Fruit fly (Drosophila melanogaster) whole organism, prepupa: ENCODE data around the gene ctp.

ENCODE experiments used
- Blimp-1 ChIP-seq: fragments of 200-800 bp; sonication (Bioruptor generic); optimal IDR thresholded peaks from 3 replicates; lab custom pipeline; 2017; ENCODE audit warnings: missing biosample characterization, missing genetic modification characterization, mild to moderate bottlenecking, moderate library complexity, missing genetic modification reagents
- CG11762 ChIP-seq: fragments of 200-800 bp; sonication (Bioruptor generic); optimal IDR thresholded peaks from 3 replicates; lab custom pipeline; 2016; ENCODE audit warnings: missing biosample characterization, missing genetic modification characterization; ENCODE audit not compliant: insufficient read depth
- CG11902 ChIP-seq: fragments of 200-800 bp; sonication (Bioruptor generic); optimal IDR thresholded peaks from 3 replicates; lab custom pipeline; 2016; ENCODE audit warnings: missing biosample characterization, missing genetic modification characterization
- CG15336 ChIP-seq: fragments of 200-800 bp; sonication (Bioruptor generic); IDR thresholded peaks from 2 replicates; pipeline ENCODE4 v1.3.6; 2022; ENCODE audit warnings: missing biosample characterization, missing genetic modification characterization
- CG1621 ChIP-seq: fragments of 200-800 bp; sonication (Bioruptor generic); optimal IDR thresholded peaks from 3 replicates; lab custom pipeline; 2018; ENCODE audit warnings: missing biosample characterization, mild to moderate bottlenecking, missing genetic modification characterization
- CG3032 ChIP-seq: fragments of 200-800 bp; optimal IDR thresholded peaks from 2 replicates; lab custom pipeline; 2019; ENCODE audit warnings: missing biosample characterization, mild to moderate bottlenecking, missing genetic modification characterization, moderate library complexity
- CG31627 ChIP-seq: fragments of 200-800 bp; sonication (Bioruptor generic); optimal IDR thresholded peaks from 3 replicates; lab custom pipeline; 2016; ENCODE audit warnings: missing biosample characterization, missing genetic modification characterization
- CG32006 ChIP-seq: fragments of 200-800 bp; sonication (Bioruptor generic); optimal IDR thresholded peaks from 3 replicates; lab custom pipeline; 2017; ENCODE audit warnings: missing biosample characterization, mild to moderate bottlenecking, missing genetic modification characterization
- CG34406 ChIP-seq: fragments of 200-800 bp; sonication (Bioruptor generic); optimal IDR thresholded peaks from 3 replicates; lab custom pipeline; 2016; ENCODE audit warnings: missing biosample characterization, missing genetic modification characterization
- CG3919 ChIP-seq: fragments of 200-800 bp; sonication (Bioruptor generic); optimal IDR thresholded peaks from 3 replicates; lab custom pipeline; 2016; ENCODE audit warnings: missing biosample characterization, missing genetic modification characterization
- CG6276 ChIP-seq: fragments of 200-800 bp; sonication (Bioruptor generic); optimal IDR thresholded peaks from 2 replicates; lab custom pipeline; 2017; ENCODE audit warnings: missing biosample characterization, mild to moderate bottlenecking, missing genetic modification characterization
- CG6792 ChIP-seq: fragments of 200-800 bp; sonication (Bioruptor generic); optimal IDR thresholded peaks from 3 replicates; lab custom pipeline; 2016; ENCODE audit warnings: missing biosample characterization, missing genetic modification characterization
- CG6808 ChIP-seq: fragments of 200-800 bp; sonication (Bioruptor generic); optimal IDR thresholded peaks from 3 replicates; lab custom pipeline; 2017; ENCODE audit warnings: missing biosample characterization, missing genetic modification characterization, mild to moderate bottlenecking, moderate library complexity, missing genetic modification reagents
- CG6854 ChIP-seq: fragments of 200-800 bp; sonication (Bioruptor generic); optimal IDR thresholded peaks from 2 replicates; lab custom pipeline; 2017; ENCODE audit warnings: missing biosample characterization, mild to moderate bottlenecking, missing genetic modification characterization
- CG7368 ChIP-seq: fragments of 200-800 bp; sonication (Bioruptor generic); optimal IDR thresholded peaks from 3 replicates; lab custom pipeline; 2016; ENCODE audit warnings: missing biosample characterization, missing genetic modification characterization
- CG8119 ChIP-seq: fragments of 200-800 bp; sonication (Bioruptor generic); IDR thresholded peaks from 3 replicates; pipeline ENCODE4 v1.3.6; 2022; ENCODE audit warnings: missing biosample characterization, missing genetic modification characterization
- CG8319 ChIP-seq: fragments of 200-800 bp; sonication (Bioruptor generic); optimal IDR thresholded peaks from 3 replicates; lab custom pipeline; 2016; ENCODE audit warnings: missing biosample characterization, missing genetic modification characterization
- CG9139 ChIP-seq: fragments of 200-800 bp; sonication (Bioruptor generic); optimal IDR thresholded peaks from 3 replicates; lab custom pipeline; 2017; ENCODE audit warnings: missing biosample characterization, mild to moderate bottlenecking, missing genetic modification characterization
- Eip78C ChIP-seq: fragments of 200-800 bp; sonication (Bioruptor generic); peaks from one replicate; lab custom pipeline; 2016; ENCODE audit warnings: missing biosample characterization, missing genetic modification characterization
- Eip93F ChIP-seq: fragments of 200-800 bp; sonication (Bioruptor generic); optimal IDR thresholded peaks from 2 replicates; lab custom pipeline; 2016; ENCODE audit warnings: missing biosample characterization, mild to moderate bottlenecking, missing genetic modification characterization
- Hr38 ChIP-seq: sonication (Bioruptor generic); optimal IDR thresholded peaks from 2 replicates; lab custom pipeline; 2016; ENCODE audit warnings: missing biosample characterization, missing genetic modification characterization
- Lpt ChIP-seq: fragments of 200-800 bp; sonication (Bioruptor generic); optimal IDR thresholded peaks from 3 replicates; lab custom pipeline; 2016; ENCODE audit warnings: missing biosample characterization, missing genetic modification characterization
- Met ChIP-seq: fragments of 200-800 bp; sonication (Bioruptor generic); optimal IDR thresholded peaks from 3 replicates; lab custom pipeline; 2016; ENCODE audit warnings: missing biosample characterization, missing genetic modification characterization
- OdsH ChIP-seq: fragments of 200-800 bp; sonication (Bioruptor generic); optimal IDR thresholded peaks from 3 replicates; lab custom pipeline; 2016; ENCODE audit warnings: missing biosample characterization, missing genetic modification characterization
- Smox ChIP-seq: fragments of 200-800 bp; sonication (Bioruptor generic); optimal IDR thresholded peaks from 3 replicates; lab custom pipeline; 2016; ENCODE audit warnings: missing biosample characterization, missing genetic modification characterization
- Sox102F ChIP-seq: fragments of 200-800 bp; sonication (Bioruptor generic); optimal IDR thresholded peaks from 2 replicates; lab custom pipeline; 2016; ENCODE audit warnings: missing biosample characterization, mild to moderate bottlenecking, missing genetic modification characterization
- Sox15 ChIP-seq: fragments of 200-800 bp; sonication (Bioruptor generic); optimal IDR thresholded peaks from 3 replicates; lab custom pipeline; 2016; ENCODE audit warnings: missing biosample characterization, missing genetic modification characterization
- acj6 ChIP-seq: fragments of 200-800 bp; sonication (Bioruptor generic); optimal IDR thresholded peaks from 3 replicates; lab custom pipeline; 2016; ENCODE audit warnings: missing biosample characterization, missing genetic modification characterization
- cyc ChIP-seq: fragments of 200-800 bp; sonication (Bioruptor generic); optimal IDR thresholded peaks from 3 replicates; lab custom pipeline; 2016; ENCODE audit warnings: missing biosample characterization, missing genetic modification characterization
- dac ChIP-seq: fragments of 200-800 bp; sonication (Bioruptor generic); optimal IDR thresholded peaks from 2 replicates; lab custom pipeline; 2017; ENCODE audit warnings: missing biosample characterization, mild to moderate bottlenecking, missing genetic modification characterization
- eg ChIP-seq: fragments of 200-800 bp; sonication (Bioruptor generic); IDR thresholded peaks from 3 replicates; pipeline ENCODE4 v1.3.6; 2022; ENCODE audit warnings: missing biosample characterization, missing genetic modification characterization
- esn ChIP-seq: fragments of 200-800 bp; sonication (Bioruptor generic); optimal IDR thresholded peaks from 2 replicates; lab custom pipeline; 2016; ENCODE audit warnings: missing biosample characterization, mild to moderate bottlenecking, missing genetic modification characterization, moderate library complexity
- fd85E ChIP-seq: fragments of 200-800 bp; sonication (Bioruptor generic); optimal IDR thresholded peaks from 3 replicates; lab custom pipeline; 2016; ENCODE audit warnings: missing biosample characterization, missing genetic modification characterization
- fkh ChIP-seq: fragments of 200-800 bp; sonication (Bioruptor generic); optimal IDR thresholded peaks from 3 replicates; lab custom pipeline; 2017; ENCODE audit warnings: missing biosample characterization, mild to moderate bottlenecking, missing genetic modification characterization, moderate library complexity
- lz ChIP-seq: fragments of 200-800 bp; sonication (Bioruptor generic); optimal IDR thresholded peaks from 3 replicates; lab custom pipeline; 2016; ENCODE audit warnings: missing biosample characterization, missing genetic modification characterization
- net ChIP-seq: fragments of 200-800 bp; sonication (Bioruptor generic); optimal IDR thresholded peaks from 3 replicates; lab custom pipeline; 2016; ENCODE audit warnings: missing biosample characterization, missing genetic modification characterization
- pdm3 ChIP-seq: fragments of 200-800 bp; sonication (Bioruptor generic); optimal IDR thresholded peaks from 3 replicates; lab custom pipeline; 2016; ENCODE audit warnings: missing biosample characterization, missing genetic modification characterization
- salr ChIP-seq, 2 experiments: fragments of 200-800 bp; sonication (Bioruptor generic); optimal IDR thresholded peaks; 3 replicates each; lab custom pipeline; 2016 to 2018; ENCODE audit warnings: missing biosample characterization in 2 of 2, missing genetic modification characterization in 2 of 2, mild to moderate bottlenecking in 1 of 2
- spab ChIP-seq: fragments of 200-800 bp; sonication (Bioruptor generic); optimal IDR thresholded peaks from 2 replicates; lab custom pipeline; 2017; ENCODE audit warnings: missing biosample characterization, mild to moderate bottlenecking, missing genetic modification characterization, missing genetic modification reagents
- ss ChIP-seq, 2 experiments: fragments of 200-800 bp; sonication (Bioruptor generic); optimal IDR thresholded peaks; 2 replicates in 1 of 2; 3 replicates in 1 of 2; lab custom pipeline; 2017 to 2018; ENCODE audit warnings: mild to moderate bottlenecking in 2 of 2, missing biosample characterization in 2 of 2, missing genetic modification characterization in 2 of 2, moderate library complexity in 1 of 2
- topi ChIP-seq: fragments of 200-800 bp; sonication (Bioruptor generic); optimal IDR thresholded peaks from 3 replicates; lab custom pipeline; 2016; ENCODE audit warnings: missing biosample characterization, missing genetic modification characterization

Gene ctp

dm6 chrX:4686150-4686549 lies 1.4 kb upstream of the ctp start (continued):
- TF ChIP-seq CG3032 (tag; lab: Kevin White, UChicago) (peak; percentile 63), Met (GFP tag; lab: Kevin White, UChicago) (peak; percentile 50), dac (GFP tag; lab: Kevin White, UChicago) (peak; percentile 75), fkh (GFP tag; lab: Kevin White, UChicago) (peak; percentile 62), pdm3 (GFP tag; lab: Kevin White, UChicago) (peak; percentile 60), CG11762 (no peak), CG6276 (GFP tag; lab: Kevin White, UChicago) (peak; percentile 91), topi (GFP tag; lab: Kevin White, UChicago) (peak; percentile 43), Sox15 (GFP tag; lab: Kevin White, UChicago) (no peak), CG34406 (GFP tag; lab: Kevin White, UChicago) (peak; percentile 42), CG1621 (tag; lab: Kevin White, UChicago) (peak; percentile 58), Eip78C (GFP tag; lab: Kevin White, UChicago) (peak; percentile 50), spab (GFP tag; lab: Kevin White, UChicago) (peak; percentile 71), CG31627 (GFP tag; lab: Kevin White, UChicago) (no peak), CG32006 (GFP tag; lab: Kevin White, UChicago) (peak; percentile 81), CG7368 (GFP tag; lab: Kevin White, UChicago) (no peak), net (GFP tag; lab: Kevin White, UChicago) (peak; percentile 75), fd85E (GFP tag; lab: Kevin White, UChicago) (no peak), CG9139 (GFP tag; lab: Kevin White, UChicago) (peak; percentile 82), Eip93F (peak; percentile 2), OdsH (peak; percentile 40), salr (GFP tag; optimal IDR thresholded peaks at IDR 0.05; lab: Kevin White, UChicago) (peak; percentile 48 to 69), CG6808 (GFP tag; lab: Kevin White, UChicago) (peak; percentile 81)

DNA sequence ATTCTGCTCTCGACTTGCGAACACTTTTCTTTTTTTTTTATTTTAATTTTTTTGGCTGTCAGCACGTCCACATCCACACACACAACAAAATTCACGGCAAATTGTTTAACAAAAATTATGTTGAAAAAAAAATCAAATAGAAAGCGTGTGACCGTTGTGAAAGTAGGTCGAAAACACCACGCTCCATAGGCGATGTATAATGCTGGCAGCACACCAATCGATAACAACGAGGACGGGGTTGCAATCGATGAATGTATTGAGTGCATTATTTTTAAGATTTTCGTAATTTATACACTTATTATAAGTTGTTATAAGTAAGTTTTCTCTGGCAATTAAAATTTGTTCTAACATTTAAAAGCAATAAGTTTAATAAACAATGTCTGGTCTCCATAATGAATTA lies 877 bp upstream of the ctp start, which contains the start of gene Pp2C1:
Gene Pp2C1, minus strand, starts transcription at position 181 of the 400 bp plus-strand sequence.
- TF ChIP-seq CG6276 (GFP tag; lab: Kevin White, UChicago) (no peak), Blimp-1 (no peak), CG6854 (GFP tag; lab: Kevin White, UChicago) (no peak), Hr38 (GFP tag; lab: Kevin White, UChicago) (no peak), CG1621 (tag; lab: Kevin White, UChicago) (no peak), CG6808 (GFP tag; lab: Kevin White, UChicago) (no peak), OdsH (no peak), Sox15 (GFP tag; lab: Kevin White, UChicago) (no peak), Lpt (GFP tag; lab: Kevin White, UChicago) (no peak), esn (GFP tag; lab: Kevin White, UChicago) (no peak), ss (GFP tag; optimal IDR thresholded peaks at IDR 0.05; lab: Kevin White, UChicago) (no peak), Met (GFP tag; lab: Kevin White, UChicago) (no peak), Smox (GFP tag; lab: Kevin White, UChicago) (no peak), lz (GFP tag; lab: Kevin White, UChicago) (no peak), net (GFP tag; lab: Kevin White, UChicago) (no peak), spab (GFP tag; lab: Kevin White, UChicago) (no peak), CG8119 (GFP tag; lab: Robert Waterston, UW) (no peak)

DNA sequence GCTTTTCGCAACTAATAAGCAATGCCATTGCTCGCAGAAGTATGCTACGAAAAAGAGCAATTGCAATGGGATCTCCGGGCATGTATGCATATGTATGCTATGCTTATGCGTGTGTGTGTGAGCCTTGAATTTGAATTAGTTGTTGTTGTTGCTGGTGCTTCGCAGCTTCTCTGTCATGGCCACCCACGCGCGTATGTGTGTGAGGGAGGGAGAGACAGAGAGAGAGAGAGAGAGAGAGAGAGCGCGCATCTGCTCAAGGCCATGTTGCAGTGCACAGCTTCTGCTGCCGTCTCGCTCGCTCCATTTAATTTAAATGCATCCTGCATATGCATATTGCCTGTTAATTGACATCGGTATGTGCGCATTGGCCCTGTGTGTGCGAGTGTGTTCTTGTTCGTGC lies 3.2 kb downstream of the ctp start:
- no peak for TF ChIP-seq Sox102F
- TF ChIP-seq esn (GFP tag; lab: Kevin White, UChicago): no peak
- TF ChIP-seq CG3919 (GFP tag; lab: Kevin White, UChicago): no peak
- TF ChIP-seq CG8319 (GFP tag; lab: Kevin White, UChicago): no peak
- TF ChIP-seq Lpt (GFP tag; lab: Kevin White, UChicago): no peak
- no peak for TF ChIP-seq acj6 (GFP tag; lab: Kevin White, UChicago)
- TF ChIP-seq CG15336 (GFP tag; lab: Robert Waterston, UW): no peak
- no peak for TF ChIP-seq OdsH
- no peak for TF ChIP-seq Blimp-1
- TF ChIP-seq CG11902 (GFP tag; lab: Kevin White, UChicago): no peak
- no peak for TF ChIP-seq lz (GFP tag; lab: Kevin White, UChicago)
- no peak for TF ChIP-seq CG6792 (GFP tag; lab: Kevin White, UChicago)
- TF ChIP-seq eg: no peak
- no peak for TF ChIP-seq Eip78C (GFP tag; lab: Kevin White, UChicago)
- no peak for TF ChIP-seq ss (GFP tag; optimal IDR thresholded peaks at IDR 0.05; lab: Kevin White, UChicago)
- TF ChIP-seq CG31627 (GFP tag; lab: Kevin White, UChicago): no peak
- no peak for TF ChIP-seq Sox15 (GFP tag; lab: Kevin White, UChicago)
- no peak for TF ChIP-seq cyc (GFP tag; lab: Kevin White, UChicago)
